Fruit fly (Drosophila melanogaster): ENCODE data around the gene CG11858.

- TF ChIP-seq CG8478 (optimal IDR thresholded peaks at IDR 0.05) (no peak), CTCF (optimal IDR thresholded peaks at IDR 0.05) (peak; percentile 34 to 61)
Observed at dm6 chr3R:25245052-25245813, 17.3 kb upstream of the CG11858 start, which contains the start of gene bam.
